Worm (Caenorhabditis elegans): ENCODE data around the gene F18H3.1.
A peak's percentile ranks its signal among the peaks of the same experiment; 100 is the strongest.

F18H3.1 gene

DNA sequence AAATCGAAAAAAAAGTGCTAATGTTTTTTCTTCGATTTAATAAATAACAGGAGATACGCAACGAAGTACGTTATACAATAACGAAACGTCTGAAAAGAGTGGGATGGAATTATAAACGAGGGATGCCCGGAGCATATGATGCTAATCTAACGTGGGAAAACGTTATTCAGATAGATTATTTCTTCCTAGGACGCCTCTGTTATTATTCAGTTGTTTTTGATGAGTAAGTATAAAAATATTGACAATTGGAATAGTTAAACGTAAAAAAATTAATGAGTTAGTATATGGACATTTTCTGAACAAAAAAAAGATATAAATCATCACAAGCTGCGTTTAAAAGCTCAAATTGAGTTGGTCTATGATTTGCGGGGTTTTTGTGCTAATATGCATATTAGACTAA, 34.6 kb upstream of the F18H3.1 start, which contains the start of gene srd-51:
Gene srd-51 (minus strand): TSS at position 101 of the 400 bp plus-strand sequence.
- TF ChIP-seq tbx-7 (tag; optimal IDR thresholded peaks at IDR 0.05) = no peak
- no peak for TF ChIP-seq fkh-10 (GFP tag; optimal IDR thresholded peaks at IDR 0.05)
- TF ChIP-seq elt-2 (tag; optimal IDR thresholded peaks at IDR 0.05) = no peak
- no peak for TF ChIP-seq unc-86 (tag; optimal IDR thresholded peaks at IDR 0.05)
- no peak for TF ChIP-seq ceh-30 (tag; optimal IDR thresholded peaks at IDR 0.05)
- TF ChIP-seq pax-1 (tag; optimal IDR thresholded peaks at IDR 0.05) = no peak
- TF ChIP-seq pha-4 (tag; optimal IDR thresholded peaks at IDR 0.05) = no peak
- TF ChIP-seq K09A11.1 (tag; optimal IDR thresholded peaks at IDR 0.05; ENCODE audit: insufficient read depth) = no peak
- TF ChIP-seq ref-2 (tag; optimal IDR thresholded peaks at IDR 0.05) = no peak
- no peak for TF ChIP-seq elt-4 (tag; optimal IDR thresholded peaks at IDR 0.05)
- no peak for TF ChIP-seq ceh-14 (tag; optimal IDR thresholded peaks at IDR 0.05)
- no peak for TF ChIP-seq pat-9 (tag; optimal IDR thresholded peaks at IDR 0.05)

ce11 chrX:13493762-13494161, 25.7 kb upstream of the F18H3.1 start:
- TF ChIP-seq hlh-15 (tag; optimal IDR thresholded peaks at IDR 0.05) (no peak), pat-9 (tag; optimal IDR thresholded peaks at IDR 0.05) (no peak), pax-1 (tag; optimal IDR thresholded peaks at IDR 0.05) (no peak)

DNA sequence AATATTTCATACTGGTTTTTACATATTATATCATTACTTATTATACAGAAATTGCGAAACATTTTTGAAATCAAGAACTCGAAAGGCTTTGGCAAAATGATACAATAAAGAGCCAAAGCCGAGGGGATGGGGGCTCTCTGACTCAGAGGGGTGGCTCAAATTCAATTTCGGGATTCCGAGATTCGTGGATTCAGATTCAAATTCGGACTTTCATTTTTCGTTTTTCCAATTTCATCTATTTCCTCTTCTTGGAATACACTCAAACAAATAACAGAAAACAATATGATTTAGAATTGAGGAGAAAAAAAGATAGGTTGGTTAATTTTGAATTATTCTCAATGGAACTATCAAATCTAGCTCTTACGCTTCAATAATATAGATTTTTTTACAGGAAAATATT, 20.4 kb upstream of the F18H3.1 start:
- TF ChIP-seq hlh-13 (GFP tag; optimal IDR thresholded peaks at IDR 0.05) = no peak
- TF ChIP-seq unc-42 (tag; optimal IDR thresholded peaks at IDR 0.05) = peak; percentile 70
- TF ChIP-seq tbx-2 (tag; optimal IDR thresholded peaks at IDR 0.05) = no peak
- no peak for TF ChIP-seq ceh-34 (tag; optimal IDR thresholded peaks at IDR 0.05)
- no peak for TF ChIP-seq tbx-7 (tag; optimal IDR thresholded peaks at IDR 0.05)
- TF ChIP-seq npax-4 (tag; optimal IDR thresholded peaks at IDR 0.05) = no peak

- TF ChIP-seq unc-55 (GFP tag; optimal IDR thresholded peaks at IDR 0.05) = no peak
These were observed 19.5 kb upstream of the F18H3.1 start for ce11 chrX:13499923-13500322.

- TF ChIP-seq K02D7.2 (tag; optimal IDR thresholded peaks at IDR 0.05) = no peak
- TF ChIP-seq hlh-30 (tag; optimal IDR thresholded peaks at IDR 0.05; ENCODE audit: insufficient read depth) = no peak
- TF ChIP-seq ceh-18 (tag; optimal IDR thresholded peaks at IDR 0.05) = no peak
These were observed 18.9 kb upstream of the F18H3.1 start, which contains the start of gene sad-1 for ce11 chrX:13500568-13500967. Gene sad-1 (minus strand): TSS chrX:13500668.

- TF ChIP-seq unc-42 (tag; optimal IDR thresholded peaks at IDR 0.05) (peak; percentile 65), ceh-31 (tag; optimal IDR thresholded peaks at IDR 0.05) (peak; percentile 79), fkh-10 (GFP tag; optimal IDR thresholded peaks at IDR 0.05) (no peak), nfya-1 (tag; optimal IDR thresholded peaks at IDR 0.05) (peak; percentile 27), tbx-7 (tag; optimal IDR thresholded peaks at IDR 0.05) (no peak), sdc-2 (tag; optimal IDR thresholded peaks at IDR 0.05) (peak; percentile 26), ztf-16 (tag; optimal IDR thresholded peaks at IDR 0.05) (no peak), nhr-232 (tag; optimal IDR thresholded peaks at IDR 0.05) (no peak)
These were observed 17.2 kb upstream of the F18H3.1 start for ce11 chrX:13502282-13502681.

- TF ChIP-seq ceh-22 (tag; optimal IDR thresholded peaks at IDR 0.05) = no peak
- TF ChIP-seq unc-42 (tag; optimal IDR thresholded peaks at IDR 0.05) = peak; percentile 34
- TF ChIP-seq ceh-31 (tag; optimal IDR thresholded peaks at IDR 0.05) = peak; percentile 43
- TF ChIP-seq pag-3 (tag; optimal IDR thresholded peaks at IDR 0.05; ENCODE audit: borderline replicate concordance) = no peak
- no peak for TF ChIP-seq odd-2 (tag; optimal IDR thresholded peaks at IDR 0.05)
- no peak for TF ChIP-seq ceh-6 (GFP tag; optimal IDR thresholded peaks at IDR 0.05)
- TF ChIP-seq sox-2 (GFP tag; IDR thresholded peaks at IDR 0.05) = no peak
- no peak for TF ChIP-seq ceh-9 (tag; optimal IDR thresholded peaks at IDR 0.05)
- no peak for TF ChIP-seq K09A11.1 (tag; optimal IDR thresholded peaks at IDR 0.05; ENCODE audit: insufficient read depth)
- TF ChIP-seq ceh-18 (tag; optimal IDR thresholded peaks at IDR 0.05) = no peak
- TF ChIP-seq pha-2 (tag; optimal IDR thresholded peaks at IDR 0.05) = no peak
- no peak for TF ChIP-seq ceh-30 (tag; optimal IDR thresholded peaks at IDR 0.05)
- no peak for TF ChIP-seq madf-2 (tag; optimal IDR thresholded peaks at IDR 0.05)
- TF ChIP-seq ceh-2 (tag; optimal IDR thresholded peaks at IDR 0.05) = no peak
- no peak for TF ChIP-seq ref-2 (tag; optimal IDR thresholded peaks at IDR 0.05)
- no peak for TF ChIP-seq tbx-7 (tag; optimal IDR thresholded peaks at IDR 0.05)
- no peak for TF ChIP-seq hlh-6 (tag; optimal IDR thresholded peaks at IDR 0.05)
- TF ChIP-seq sdc-2 (tag; optimal IDR thresholded peaks at IDR 0.05) = peak; percentile 51
- no peak for TF ChIP-seq ahr-1 (tag; optimal IDR thresholded peaks at IDR 0.05)
- TF ChIP-seq ama-1 (optimal IDR thresholded peaks at IDR 0.05) = no peak
- TF ChIP-seq ceh-19 (GFP tag; optimal IDR thresholded peaks at IDR 0.05) = peak; percentile 2
- no peak for TF ChIP-seq lin-11 (tag; optimal IDR thresholded peaks at IDR 0.05)
These were observed 15.6 kb upstream of the F18H3.1 start for ce11 chrX:13503839-13504238.

All from whole organism, late embryonic.